Worm (Caenorhabditis elegans): Measurements from ENCODE around the gene Y75B8A.39.

Y75B8A.39 gene

DNA sequence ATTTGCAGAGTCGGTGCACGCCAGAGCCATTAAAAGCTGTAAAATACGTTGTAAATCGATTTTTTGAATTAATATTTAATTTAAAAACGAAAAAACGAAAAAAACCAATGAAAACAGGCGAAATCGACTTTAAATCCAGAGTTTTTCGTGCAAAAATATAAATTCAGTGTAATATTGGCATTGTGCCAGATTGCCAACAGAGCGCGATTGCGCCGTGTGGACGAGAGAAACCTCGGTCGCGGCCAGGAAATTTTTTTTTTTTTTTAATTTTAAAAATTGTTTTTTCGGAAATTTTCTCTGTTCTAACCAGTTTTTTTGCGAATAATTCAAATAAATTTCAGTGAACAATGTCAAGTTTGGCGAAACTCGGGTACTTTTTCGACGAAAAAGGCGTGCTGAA lies 38.3 kb downstream of the Y75B8A.39 start, which contains the start of the genes pph-4.1 and Y75B8A.31:
pph-4.1 (minus strand) TSS at position 36 of the 400 bp plus-strand sequence.
Y75B8A.31 (plus strand) TSS at position 342 of the 400 bp plus-strand sequence.
- TF ChIP-seq bed-3 (GFP tag; optimal IDR thresholded peaks at IDR 0.05) (no peak), ztf-11 (tag; optimal IDR thresholded peaks at IDR 0.05) (no peak), sptf-1 (tag; optimal IDR thresholded peaks at IDR 0.05) (peak; percentile 75), lsy-2 (tag; optimal IDR thresholded peaks at IDR 0.05) (peak; percentile 74), ces-1 (GFP tag; optimal IDR thresholded peaks at IDR 0.05) (peak; percentile 61), pha-4 (tag; optimal IDR thresholded peaks at IDR 0.05) (peak; percentile 72), mep-1 (tag; optimal IDR thresholded peaks at IDR 0.05) (peak; percentile 82), ceh-83 (GFP tag; optimal IDR thresholded peaks at IDR 0.05) (no peak), hlh-1 (tag; optimal IDR thresholded peaks at IDR 0.05) (peak; percentile 14), unc-120 (tag; optimal IDR thresholded peaks at IDR 0.05; ENCODE audit: poor library complexity, severe bottlenecking) (peak; percentile 1), ceh-39 (tag; optimal IDR thresholded peaks at IDR 0.05) (peak; percentile 33), nhr-12 (tag; optimal IDR thresholded peaks at IDR 0.05) (no peak), elt-3 (tag; optimal IDR thresholded peaks at IDR 0.05) (no peak), lin-13 (tag; optimal IDR thresholded peaks at IDR 0.05) (peak; percentile 62), mls-2 (tag; optimal IDR thresholded peaks at IDR 0.05) (peak; percentile 9), nhr-237 (tag; optimal IDR thresholded peaks at IDR 0.05) (peak; percentile 40), elt-1 (tag; optimal IDR thresholded peaks at IDR 0.05; ENCODE audit: borderline replicate concordance, insufficient read depth) (no peak), unc-62 (GFP tag; optimal IDR thresholded peaks at IDR 0.05) (no peak)

DNA sequence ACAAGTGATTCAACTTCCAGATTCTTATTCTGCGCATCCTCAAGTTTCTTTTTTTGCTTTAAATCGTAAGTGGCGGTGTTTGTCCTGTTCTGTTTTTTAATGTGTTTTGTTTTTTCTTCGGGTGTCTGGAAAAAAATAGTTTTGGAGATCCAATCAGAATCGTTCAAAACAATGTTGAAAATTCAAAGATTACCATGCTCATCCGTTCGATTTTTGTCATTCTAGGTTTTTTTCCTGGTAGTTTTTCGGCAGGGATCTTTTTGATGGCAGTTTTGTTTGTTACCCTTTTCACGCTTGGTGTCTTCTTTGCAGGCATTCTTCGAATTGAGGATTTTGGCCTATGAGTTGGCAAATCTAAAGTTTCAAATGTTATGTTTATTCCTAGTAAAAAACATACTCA lies 43.6 kb downstream of the Y75B8A.39 start:
- TF ChIP-seq mep-1 (tag; optimal IDR thresholded peaks at IDR 0.05) (no peak), unc-120 (tag; optimal IDR thresholded peaks at IDR 0.05; ENCODE audit: poor library complexity, severe bottlenecking) (no peak), nhr-2 (tag; optimal IDR thresholded peaks at IDR 0.05) (no peak), ceh-83 (GFP tag; optimal IDR thresholded peaks at IDR 0.05) (no peak), lsy-2 (tag; optimal IDR thresholded peaks at IDR 0.05) (no peak), unc-39 (tag; optimal IDR thresholded peaks at IDR 0.05) (no peak), nhr-28 (tag; optimal IDR thresholded peaks at IDR 0.05) (no peak), hlh-1 (tag; optimal IDR thresholded peaks at IDR 0.05) (no peak), cnd-1 (tag; optimal IDR thresholded peaks at IDR 0.05) (no peak), M03D4.4 (tag; optimal IDR thresholded peaks at IDR 0.05) (no peak)

DNA sequence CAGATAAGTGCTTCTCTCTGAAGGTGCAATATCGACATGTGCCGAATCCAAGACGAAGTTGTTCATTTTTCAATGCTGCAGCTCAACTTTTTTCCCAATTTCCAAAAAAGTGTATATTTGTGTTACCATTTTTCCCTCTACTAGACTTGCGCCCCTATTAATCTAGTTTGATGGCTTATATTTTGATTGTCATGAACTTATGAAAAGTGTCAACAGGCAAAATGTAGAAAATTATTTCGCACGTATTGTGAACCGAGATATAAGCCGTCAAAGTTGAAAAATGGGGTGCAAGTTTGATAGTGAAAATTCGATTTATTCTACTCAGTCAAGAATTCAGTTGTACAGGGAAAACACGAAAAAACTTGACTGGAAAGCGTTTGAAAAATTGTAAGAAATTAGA lies 45.5 kb downstream of the Y75B8A.39 start, which contains the start of gene Y75B8A.32:
Y75B8A.32 (minus strand) TSS at position 101 of the 400 bp plus-strand sequence.
- no peak for TF ChIP-seq ceh-43 (GFP tag; optimal IDR thresholded peaks at IDR 0.05)
- TF ChIP-seq hlh-1 (tag; optimal IDR thresholded peaks at IDR 0.05) = no peak
- TF ChIP-seq ztf-11 (tag; optimal IDR thresholded peaks at IDR 0.05) = no peak
- TF ChIP-seq mls-2 (tag; optimal IDR thresholded peaks at IDR 0.05) = no peak
- TF ChIP-seq unc-120 (tag; optimal IDR thresholded peaks at IDR 0.05; ENCODE audit: poor library complexity, severe bottlenecking) = no peak
- no peak for TF ChIP-seq zip-8 (tag; optimal IDR thresholded peaks at IDR 0.05)
- no peak for TF ChIP-seq elt-3 (tag; optimal IDR thresholded peaks at IDR 0.05)
- TF ChIP-seq ceh-39 (tag; optimal IDR thresholded peaks at IDR 0.05) = no peak
- TF ChIP-seq bed-3 (GFP tag; optimal IDR thresholded peaks at IDR 0.05) = no peak
- TF ChIP-seq drap-1 (GFP tag; optimal IDR thresholded peaks at IDR 0.05) = no peak
- no peak for TF ChIP-seq nhr-237 (tag; optimal IDR thresholded peaks at IDR 0.05)
- TF ChIP-seq blmp-1 (tag; optimal IDR thresholded peaks at IDR 0.05) = no peak
- TF ChIP-seq unc-62 (GFP tag; optimal IDR thresholded peaks at IDR 0.05) = no peak
- no peak for TF ChIP-seq mab-5 (tag; optimal IDR thresholded peaks at IDR 0.05)
- no peak for TF ChIP-seq nhr-12 (tag; optimal IDR thresholded peaks at IDR 0.05)

DNA sequence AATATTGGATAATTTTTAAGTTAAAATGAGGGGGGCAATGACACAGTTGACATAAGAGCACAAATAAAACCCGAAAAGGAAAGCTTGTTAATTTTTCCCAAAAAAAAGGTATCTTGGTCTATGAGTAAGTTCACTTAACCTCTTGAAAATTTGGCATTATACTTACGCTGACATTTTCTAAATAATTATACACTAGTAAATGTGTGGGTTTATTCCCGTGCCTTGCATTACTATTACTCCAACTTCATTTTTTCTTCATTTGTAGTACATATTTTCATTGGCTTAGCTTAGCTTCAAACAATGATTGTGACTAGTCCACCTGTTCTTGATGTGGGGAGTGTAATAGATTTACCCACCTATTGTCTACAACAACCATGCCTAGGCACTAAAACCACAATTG lies 46.3 kb downstream of the Y75B8A.39 start, which contains the start of gene Y75B8A.34:
Y75B8A.34 (plus strand) TSS at position 301 of the 400 bp plus-strand sequence.
- TF ChIP-seq M03D4.4 (tag; optimal IDR thresholded peaks at IDR 0.05) = no peak
- TF ChIP-seq nhr-76 (tag; optimal IDR thresholded peaks at IDR 0.05) = no peak
- TF ChIP-seq nhr-12 (tag; optimal IDR thresholded peaks at IDR 0.05) = no peak
- TF ChIP-seq ceh-83 (GFP tag; optimal IDR thresholded peaks at IDR 0.05) = no peak
- no peak for TF ChIP-seq flh-1 (GFP tag; optimal IDR thresholded peaks at IDR 0.05)
- no peak for TF ChIP-seq unc-120 (tag; optimal IDR thresholded peaks at IDR 0.05; ENCODE audit: poor library complexity, severe bottlenecking)
- TF ChIP-seq mab-5 (tag; optimal IDR thresholded peaks at IDR 0.05) = no peak
- TF ChIP-seq sem-2 (GFP tag; optimal IDR thresholded peaks at IDR 0.05) = no peak
- TF ChIP-seq ceh-39 (tag; optimal IDR thresholded peaks at IDR 0.05) = no peak
- TF ChIP-seq ztf-11 (tag; optimal IDR thresholded peaks at IDR 0.05) = no peak
- TF ChIP-seq pha-4 (tag; optimal IDR thresholded peaks at IDR 0.05) = no peak
- TF ChIP-seq ceh-43 (GFP tag; optimal IDR thresholded peaks at IDR 0.05) = no peak
- no peak for TF ChIP-seq elt-3 (tag; optimal IDR thresholded peaks at IDR 0.05)
- TF ChIP-seq snpc-4 (tag; optimal IDR thresholded peaks at IDR 0.05) = no peak
- TF ChIP-seq unc-39 (tag; optimal IDR thresholded peaks at IDR 0.05) = no peak
- no peak for TF ChIP-seq cnd-1 (tag; optimal IDR thresholded peaks at IDR 0.05)
- no peak for TF ChIP-seq bed-3 (GFP tag; optimal IDR thresholded peaks at IDR 0.05)
- TF ChIP-seq nhr-237 (tag; optimal IDR thresholded peaks at IDR 0.05) = no peak

Measured in whole organism, mixed stage, embryonic.